Worm (Caenorhabditis elegans): ENCODE results near the gene cdc-14.

cdc-14 gene

DNA sequence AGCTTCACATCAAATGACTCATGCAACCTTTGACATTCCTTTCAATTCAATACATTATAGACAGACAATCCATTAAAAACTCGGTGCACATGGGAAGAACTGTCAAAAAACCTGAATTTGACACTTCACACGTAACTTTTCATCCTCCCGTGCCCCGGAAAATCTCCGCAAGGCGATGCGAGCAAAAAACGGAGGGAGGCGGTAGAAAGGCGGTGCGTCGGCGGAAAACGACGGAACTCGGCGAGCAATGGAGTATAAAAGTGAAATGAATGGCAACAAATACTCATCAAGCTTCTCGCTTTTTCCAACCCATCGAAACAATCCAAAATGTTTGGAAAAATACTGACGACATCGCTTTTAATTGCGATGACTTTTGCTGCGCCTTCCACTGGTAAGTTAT is 15.2 kb downstream of the cdc-14 start, which contains the start of gene T25E4.1:
T25E4.1 (plus strand) TSS at position 301 of the 400 bp plus-strand sequence.
- TF ChIP-seq ceh-83 (GFP tag; optimal IDR thresholded peaks at IDR 0.05) (no peak), elt-1 (tag; optimal IDR thresholded peaks at IDR 0.05; ENCODE audit: borderline replicate concordance, insufficient read depth) (no peak), hlh-1 (tag; optimal IDR thresholded peaks at IDR 0.05) (no peak)

ce11 chrII:5577060-5577459 is 16.2 kb downstream of the cdc-14 start:
- TF ChIP-seq sem-2 (GFP tag; optimal IDR thresholded peaks at IDR 0.05), result peak; percentile 21
- peak; percentile 48 for TF ChIP-seq cnd-1 (tag; optimal IDR thresholded peaks at IDR 0.05)
- peak; percentile 75 for TF ChIP-seq ceh-83 (GFP tag; optimal IDR thresholded peaks at IDR 0.05)
- no peak for TF ChIP-seq ztf-11 (tag; optimal IDR thresholded peaks at IDR 0.05)
- peak; percentile 19 for TF ChIP-seq flh-1 (GFP tag; optimal IDR thresholded peaks at IDR 0.05)
- peak; percentile 68 for TF ChIP-seq sptf-1 (tag; optimal IDR thresholded peaks at IDR 0.05)
- TF ChIP-seq hlh-1 (tag; optimal IDR thresholded peaks at IDR 0.05), result no peak
- TF ChIP-seq drap-1 (GFP tag; optimal IDR thresholded peaks at IDR 0.05), result peak; percentile 58
- TF ChIP-seq mls-2 (tag; optimal IDR thresholded peaks at IDR 0.05), result no peak
- no peak for TF ChIP-seq bed-3 (GFP tag; optimal IDR thresholded peaks at IDR 0.05)
- TF ChIP-seq unc-62 (GFP tag; optimal IDR thresholded peaks at IDR 0.05), result no peak
- peak; percentile 24 for TF ChIP-seq unc-120 (tag; optimal IDR thresholded peaks at IDR 0.05; ENCODE audit: poor library complexity, severe bottlenecking)
- TF ChIP-seq tbx-8 (GFP tag; optimal IDR thresholded peaks at IDR 0.05), result no peak
- TF ChIP-seq ham-2 (GFP tag; optimal IDR thresholded peaks at IDR 0.05), result peak; percentile 50
- TF ChIP-seq snpc-4 (tag; optimal IDR thresholded peaks at IDR 0.05), result no peak
- TF ChIP-seq lin-32 (GFP tag; optimal IDR thresholded peaks at IDR 0.05), result peak; percentile 28
- peak; percentile 70 for TF ChIP-seq M03D4.4 (tag; optimal IDR thresholded peaks at IDR 0.05)

ce11 chrII:5574925-5575324 is 18.3 kb downstream of the cdc-14 start:
- TF ChIP-seq tbx-8 (GFP tag; optimal IDR thresholded peaks at IDR 0.05), result no peak
- TF ChIP-seq ceh-43 (GFP tag; optimal IDR thresholded peaks at IDR 0.05), result no peak
- no peak for TF ChIP-seq sem-2 (GFP tag; optimal IDR thresholded peaks at IDR 0.05)
- no peak for TF ChIP-seq nhr-28 (tag; optimal IDR thresholded peaks at IDR 0.05)
- no peak for TF ChIP-seq ces-1 (GFP tag; optimal IDR thresholded peaks at IDR 0.05)
- TF ChIP-seq mep-1 (tag; optimal IDR thresholded peaks at IDR 0.05), result no peak
- TF ChIP-seq nhr-12 (tag; optimal IDR thresholded peaks at IDR 0.05), result no peak
- TF ChIP-seq lsy-2 (tag; optimal IDR thresholded peaks at IDR 0.05), result no peak
- TF ChIP-seq M03D4.4 (tag; optimal IDR thresholded peaks at IDR 0.05), result no peak
- no peak for TF ChIP-seq ztf-11 (tag; optimal IDR thresholded peaks at IDR 0.05)
- no peak for TF ChIP-seq pha-4 (tag; optimal IDR thresholded peaks at IDR 0.05)
- no peak for TF ChIP-seq elt-3 (tag; optimal IDR thresholded peaks at IDR 0.05)
- no peak for TF ChIP-seq nhr-2 (tag; optimal IDR thresholded peaks at IDR 0.05)

ce11 chrII:5572082-5572746 is 21.0 kb downstream of the cdc-14 start:
- TF ChIP-seq snpc-4 (tag; optimal IDR thresholded peaks at IDR 0.05) (no peak), nhr-76 (tag; optimal IDR thresholded peaks at IDR 0.05) (no peak), ceh-39 (tag; optimal IDR thresholded peaks at IDR 0.05) (no peak), drap-1 (GFP tag; optimal IDR thresholded peaks at IDR 0.05) (no peak), nhr-28 (tag; optimal IDR thresholded peaks at IDR 0.05) (no peak), ceh-83 (GFP tag; optimal IDR thresholded peaks at IDR 0.05) (no peak), sem-2 (GFP tag; optimal IDR thresholded peaks at IDR 0.05) (no peak), ces-1 (GFP tag; optimal IDR thresholded peaks at IDR 0.05) (no peak), elt-1 (tag; optimal IDR thresholded peaks at IDR 0.05; ENCODE audit: borderline replicate concordance, insufficient read depth) (no peak), sptf-1 (tag; optimal IDR thresholded peaks at IDR 0.05) (no peak), blmp-1 (tag; optimal IDR thresholded peaks at IDR 0.05) (no peak), tbx-8 (GFP tag; optimal IDR thresholded peaks at IDR 0.05) (no peak), ham-2 (GFP tag; optimal IDR thresholded peaks at IDR 0.05) (no peak), ceh-43 (GFP tag; optimal IDR thresholded peaks at IDR 0.05) (no peak), nhr-237 (tag; optimal IDR thresholded peaks at IDR 0.05) (no peak), lin-13 (tag; optimal IDR thresholded peaks at IDR 0.05) (no peak), mls-2 (tag; optimal IDR thresholded peaks at IDR 0.05) (no peak)
